Fruit fly (Drosophila melanogaster) whole organism, prepupa: Measurements from ENCODE around the gene Ptpa.

Experiments used
- Blimp-1 ChIP-seq: fragments of 200-800 bp; sonication (Bioruptor generic); optimal IDR thresholded peaks from 3 replicates; lab custom pipeline; 2017; ENCODE audit warnings: missing biosample characterization, missing genetic modification characterization, mild to moderate bottlenecking, moderate library complexity, missing genetic modification reagents
- CG11294 ChIP-seq: fragments of 200-800 bp; sonication (Bioruptor generic); IDR thresholded peaks from 2 replicates; pipeline ENCODE4 v1.3.6; 2022; ENCODE audit warnings: missing biosample characterization, missing genetic modification characterization
- CG11762 ChIP-seq: fragments of 200-800 bp; sonication (Bioruptor generic); optimal IDR thresholded peaks from 3 replicates; lab custom pipeline; 2016; ENCODE audit warnings: missing biosample characterization, missing genetic modification characterization; ENCODE audit not compliant: insufficient read depth
- CG15336 ChIP-seq: fragments of 200-800 bp; sonication (Bioruptor generic); IDR thresholded peaks from 2 replicates; pipeline ENCODE4 v1.3.6; 2022; ENCODE audit warnings: missing biosample characterization, missing genetic modification characterization
- CG16779 ChIP-seq: fragments of 200-800 bp; sonication (Bioruptor generic); optimal IDR thresholded peaks from 3 replicates; lab custom pipeline; 2017; ENCODE audit warnings: missing biosample characterization, mild to moderate bottlenecking, missing genetic modification characterization
- CG3032 ChIP-seq: fragments of 200-800 bp; optimal IDR thresholded peaks from 2 replicates; lab custom pipeline; 2019; ENCODE audit warnings: missing biosample characterization, mild to moderate bottlenecking, missing genetic modification characterization, moderate library complexity
- CG31627 ChIP-seq: fragments of 200-800 bp; sonication (Bioruptor generic); optimal IDR thresholded peaks from 3 replicates; lab custom pipeline; 2016; ENCODE audit warnings: missing biosample characterization, missing genetic modification characterization
- CG32006 ChIP-seq: fragments of 200-800 bp; sonication (Bioruptor generic); optimal IDR thresholded peaks from 3 replicates; lab custom pipeline; 2017; ENCODE audit warnings: missing biosample characterization, mild to moderate bottlenecking, missing genetic modification characterization
- CG34406 ChIP-seq: fragments of 200-800 bp; sonication (Bioruptor generic); optimal IDR thresholded peaks from 3 replicates; lab custom pipeline; 2016; ENCODE audit warnings: missing biosample characterization, missing genetic modification characterization
- CG3919 ChIP-seq: fragments of 200-800 bp; sonication (Bioruptor generic); optimal IDR thresholded peaks from 3 replicates; lab custom pipeline; 2016; ENCODE audit warnings: missing biosample characterization, missing genetic modification characterization
- CG6163 ChIP-seq: fragments of 200-800 bp; sonication (Bioruptor generic); IDR thresholded peaks from 3 replicates; pipeline ENCODE4 v1.3.6; 2022; ENCODE audit warnings: missing biosample characterization, missing genetic modification characterization
- CG6276 ChIP-seq: fragments of 200-800 bp; sonication (Bioruptor generic); optimal IDR thresholded peaks from 2 replicates; lab custom pipeline; 2017; ENCODE audit warnings: missing biosample characterization, mild to moderate bottlenecking, missing genetic modification characterization
- CG6808 ChIP-seq: fragments of 200-800 bp; sonication (Bioruptor generic); optimal IDR thresholded peaks from 3 replicates; lab custom pipeline; 2017; ENCODE audit warnings: missing biosample characterization, missing genetic modification characterization, mild to moderate bottlenecking, moderate library complexity, missing genetic modification reagents
- CG6854 ChIP-seq: fragments of 200-800 bp; sonication (Bioruptor generic); optimal IDR thresholded peaks from 2 replicates; lab custom pipeline; 2017; ENCODE audit warnings: missing biosample characterization, mild to moderate bottlenecking, missing genetic modification characterization
- CG7368 ChIP-seq: fragments of 200-800 bp; sonication (Bioruptor generic); optimal IDR thresholded peaks from 3 replicates; lab custom pipeline; 2016; ENCODE audit warnings: missing biosample characterization, missing genetic modification characterization
- CG8119 ChIP-seq: fragments of 200-800 bp; sonication (Bioruptor generic); IDR thresholded peaks from 3 replicates; pipeline ENCODE4 v1.3.6; 2022; ENCODE audit warnings: missing biosample characterization, missing genetic modification characterization
- CG9139 ChIP-seq: fragments of 200-800 bp; sonication (Bioruptor generic); optimal IDR thresholded peaks from 3 replicates; lab custom pipeline; 2017; ENCODE audit warnings: missing biosample characterization, mild to moderate bottlenecking, missing genetic modification characterization
- Eip75B ChIP-seq: fragments of 200-800 bp; sonication (Bioruptor generic); optimal IDR thresholded peaks from 3 replicates; lab custom pipeline; 2016; ENCODE audit warnings: missing biosample characterization, missing genetic modification characterization
- Eip78C ChIP-seq: fragments of 200-800 bp; sonication (Bioruptor generic); peaks from one replicate; lab custom pipeline; 2016; ENCODE audit warnings: missing biosample characterization, missing genetic modification characterization
- Ets21C ChIP-seq: fragments of 200-800 bp; sonication (Bioruptor generic); optimal IDR thresholded peaks from 3 replicates; lab custom pipeline; 2016; ENCODE audit warnings: missing biosample characterization, missing genetic modification characterization
- Ets96B ChIP-seq: fragments of 200-800 bp; optimal IDR thresholded peaks from 2 replicates; lab custom pipeline; 2019; ENCODE audit warnings: missing biosample characterization, mild to moderate bottlenecking, missing genetic modification characterization, moderate library complexity
- Hr4 ChIP-seq: fragments of 200-800 bp; sonication (Bioruptor generic); optimal IDR thresholded peaks from 3 replicates; lab custom pipeline; 2016; ENCODE audit warnings: missing biosample characterization, missing genetic modification characterization
- Lpt ChIP-seq: fragments of 200-800 bp; sonication (Bioruptor generic); optimal IDR thresholded peaks from 3 replicates; lab custom pipeline; 2016; ENCODE audit warnings: missing biosample characterization, missing genetic modification characterization
- OdsH ChIP-seq: fragments of 200-800 bp; sonication (Bioruptor generic); optimal IDR thresholded peaks from 3 replicates; lab custom pipeline; 2016; ENCODE audit warnings: missing biosample characterization, missing genetic modification characterization
- Smox ChIP-seq: fragments of 200-800 bp; sonication (Bioruptor generic); optimal IDR thresholded peaks from 3 replicates; lab custom pipeline; 2016; ENCODE audit warnings: missing biosample characterization, missing genetic modification characterization
- Sox102F ChIP-seq: fragments of 200-800 bp; sonication (Bioruptor generic); optimal IDR thresholded peaks from 2 replicates; lab custom pipeline; 2016; ENCODE audit warnings: missing biosample characterization, mild to moderate bottlenecking, missing genetic modification characterization
- achi ChIP-seq: fragments of 200-800 bp; sonication (Bioruptor generic); optimal IDR thresholded peaks from 3 replicates; lab custom pipeline; 2016; ENCODE audit warnings: missing biosample characterization, missing genetic modification characterization
- acj6 ChIP-seq: fragments of 200-800 bp; sonication (Bioruptor generic); optimal IDR thresholded peaks from 3 replicates; lab custom pipeline; 2016; ENCODE audit warnings: missing biosample characterization, missing genetic modification characterization
- dsx ChIP-seq: fragments of 200-800 bp; optimal IDR thresholded peaks from 3 replicates; lab custom pipeline; 2019; ENCODE audit warnings: missing biosample characterization, mild to moderate bottlenecking, missing genetic modification characterization, moderate library complexity; ENCODE audit not compliant: poor library complexity, severe bottlenecking
- eg ChIP-seq: fragments of 200-800 bp; sonication (Bioruptor generic); IDR thresholded peaks from 3 replicates; pipeline ENCODE4 v1.3.6; 2022; ENCODE audit warnings: missing biosample characterization, missing genetic modification characterization
- esn ChIP-seq: fragments of 200-800 bp; sonication (Bioruptor generic); optimal IDR thresholded peaks from 2 replicates; lab custom pipeline; 2016; ENCODE audit warnings: missing biosample characterization, mild to moderate bottlenecking, missing genetic modification characterization, moderate library complexity
- fd59A ChIP-seq: fragments of 200-800 bp; sonication (Bioruptor generic); optimal IDR thresholded peaks from 2 replicates; lab custom pipeline; 2017; ENCODE audit warnings: missing biosample characterization, mild to moderate bottlenecking, missing genetic modification characterization, missing genetic modification reagents
- fd85E ChIP-seq: fragments of 200-800 bp; sonication (Bioruptor generic); optimal IDR thresholded peaks from 3 replicates; lab custom pipeline; 2016; ENCODE audit warnings: missing biosample characterization, missing genetic modification characterization
- lz ChIP-seq: fragments of 200-800 bp; sonication (Bioruptor generic); optimal IDR thresholded peaks from 3 replicates; lab custom pipeline; 2016; ENCODE audit warnings: missing biosample characterization, missing genetic modification characterization
- spab ChIP-seq: fragments of 200-800 bp; sonication (Bioruptor generic); optimal IDR thresholded peaks from 2 replicates; lab custom pipeline; 2017; ENCODE audit warnings: missing biosample characterization, mild to moderate bottlenecking, missing genetic modification characterization, missing genetic modification reagents
- ss ChIP-seq, 2 experiments: fragments of 200-800 bp; sonication (Bioruptor generic); optimal IDR thresholded peaks; 2 replicates in 1 of 2; 3 replicates in 1 of 2; lab custom pipeline; 2017 to 2018; ENCODE audit warnings: mild to moderate bottlenecking in 2 of 2, missing biosample characterization in 2 of 2, missing genetic modification characterization in 2 of 2, moderate library complexity in 1 of 2
- svp ChIP-seq: fragments of 200-800 bp; sonication (Bioruptor generic); peaks from one replicate; lab custom pipeline; 2016; ENCODE audit warnings: missing biosample characterization, missing genetic modification characterization
- topi ChIP-seq: fragments of 200-800 bp; sonication (Bioruptor generic); optimal IDR thresholded peaks from 3 replicates; lab custom pipeline; 2016; ENCODE audit warnings: missing biosample characterization, missing genetic modification characterization
- vri ChIP-seq: fragments of 200-800 bp; sonication (Bioruptor generic); optimal IDR thresholded peaks from 3 replicates; lab custom pipeline; 2016; ENCODE audit warnings: missing biosample characterization, mild to moderate bottlenecking, missing genetic modification characterization

The Ptpa gene

dm6 chr2L:3388396-3388795, 11.6 kb downstream of the Ptpa start, which contains the start of gene CG42460:
CG42460 (minus strand) TSS chr2L:3388496.
- peak; percentile 13 for TF ChIP-seq svp (GFP tag; lab: Kevin White, UChicago)

dm6 chr2L:3397594-3398073, 20.8 kb downstream of the Ptpa start, which contains the start of gene CG34175:
CG34175 (plus strand) TSS chr2L:3398023.
- TF ChIP-seq eg (GFP tag; lab: Robert Waterston, UW) (no peak), ss (GFP tag; optimal IDR thresholded peaks at IDR 0.05; lab: Kevin White, UChicago) (no peak), CG8119 (GFP tag; lab: Robert Waterston, UW) (no peak), Eip78C (GFP tag; lab: Kevin White, UChicago) (no peak), vri (GFP tag; lab: Kevin White, UChicago) (no peak)

- TF ChIP-seq ss (GFP tag; optimal IDR thresholded peaks at IDR 0.05; lab: Kevin White, UChicago) (no peak), CG3032 (no peak), CG6276 (GFP tag; lab: Kevin White, UChicago) (no peak), CG32006 (GFP tag; lab: Kevin White, UChicago) (no peak), Blimp-1 (GFP tag; lab: Kevin White, UChicago) (no peak), acj6 (GFP tag; lab: Kevin White, UChicago) (no peak), CG8119 (GFP tag; lab: Robert Waterston, UW) (no peak), lz (GFP tag; lab: Kevin White, UChicago) (no peak), CG9139 (GFP tag; lab: Kevin White, UChicago) (no peak)
Measured at dm6 chr2L:3407722-3408121, 30.9 kb downstream of the Ptpa start.

dm6 chr2L:3410260-3410659, 33.5 kb downstream of the Ptpa start, which contains the start of gene CG8840:
CG8840 (plus strand) TSS chr2L:3410560.
- TF ChIP-seq achi (GFP tag; lab: Kevin White, UChicago) = no peak
- TF ChIP-seq lz (GFP tag; lab: Kevin White, UChicago) = no peak
- TF ChIP-seq CG15336 (GFP tag; lab: Robert Waterston, UW) = no peak
- no peak for TF ChIP-seq CG11294 (GFP tag; lab: Robert Waterston, UW)
- TF ChIP-seq CG34406 (GFP tag; lab: Kevin White, UChicago) = no peak
- no peak for TF ChIP-seq fd59A
- no peak for TF ChIP-seq CG6808 (GFP tag; lab: Kevin White, UChicago)
- no peak for TF ChIP-seq Eip78C (GFP tag; lab: Kevin White, UChicago)
- no peak for TF ChIP-seq spab
- TF ChIP-seq Lpt (GFP tag; lab: Kevin White, UChicago) = no peak
- no peak for TF ChIP-seq CG7368 (GFP tag; lab: Kevin White, UChicago)
- TF ChIP-seq CG3919 (GFP tag; lab: Kevin White, UChicago) = no peak
- TF ChIP-seq esn (GFP tag; lab: Kevin White, UChicago) = no peak
- TF ChIP-seq Hr4 = no peak
- TF ChIP-seq CG31627 = no peak

dm6 chr2L:3416527-3417304, 39.9 kb downstream of the Ptpa start, which contains the start of gene CG31952:
CG31952 (plus strand) TSS chr2L:3416693.
- TF ChIP-seq dsx (GFP tag; lab: Kevin White, UChicago) (no peak), CG34406 (GFP tag; lab: Kevin White, UChicago) (peak; percentile 23), CG31627 (no peak), achi (GFP tag; lab: Kevin White, UChicago) (peak; percentile 39), acj6 (GFP tag; lab: Kevin White, UChicago) (peak; percentile 47), lz (GFP tag; lab: Kevin White, UChicago) (no peak), ss (GFP tag; optimal IDR thresholded peaks at IDR 0.05; lab: Kevin White, UChicago) (peak in 1 of 2 experiments; percentile 37), CG11762 (GFP tag; lab: Kevin White, UChicago) (no peak), Ets21C (GFP tag; lab: Kevin White, UChicago) (no peak), CG16779 (tag; lab: Kevin White, UChicago) (no peak), CG3919 (GFP tag; lab: Kevin White, UChicago) (peak; percentile 42), CG9139 (GFP tag; lab: Kevin White, UChicago) (no peak), Smox (GFP tag; lab: Kevin White, UChicago) (no peak), Hr4 (peak; percentile 22), OdsH (peak; percentile 13), Ets96B (tag; lab: Kevin White, UChicago) (peak; percentile 35), CG6163 (GFP tag; lab: Robert Waterston, UW) (peak; percentile 60; the same call in 2 of the 3 replicates), Eip75B (GFP tag; lab: Kevin White, UChicago) (peak; percentile 48), fd85E (GFP tag; lab: Kevin White, UChicago) (no peak), CG6808 (GFP tag; lab: Kevin White, UChicago) (peak; percentile 91), topi (peak; percentile 30), CG32006 (GFP tag; lab: Kevin White, UChicago) (no peak), vri (GFP tag; lab: Kevin White, UChicago) (no peak), CG6854 (GFP tag; lab: Kevin White, UChicago) (no peak), Eip78C (GFP tag; lab: Kevin White, UChicago) (peak; percentile 91), Sox102F (no peak)
